Worm (Caenorhabditis elegans): ENCODE measurements around the gene ccf-1.

Gene ccf-1

ce11 chrIII:11951111-11951510 is 31.1 kb upstream of the ccf-1 start:
- no peak for TF ChIP-seq rbr-2 (tag; optimal IDR thresholded peaks at IDR 0.05)
- TF ChIP-seq set-16 (GFP tag; IDR thresholded peaks at IDR 0.05): peak; percentile 92
- no peak for TF ChIP-seq zfp-2 (tag; optimal IDR thresholded peaks at IDR 0.05)
- TF ChIP-seq nhr-10 (tag; optimal IDR thresholded peaks at IDR 0.05): no peak
- TF ChIP-seq madf-9 (GFP tag; conservative IDR thresholded peaks at IDR 0.05): no peak
- TF ChIP-seq F26F4.8 (GFP tag; conservative IDR thresholded peaks at IDR 0.05): no peak
- TF ChIP-seq snpc-1.2 (GFP tag; IDR thresholded peaks at IDR 0.05): no peak
- TF ChIP-seq ZK337.2 (GFP tag; IDR thresholded peaks at IDR 0.05): no peak
- no peak for TF ChIP-seq hif-1 (tag; optimal IDR thresholded peaks at IDR 0.05)

- TF ChIP-seq egl-43 (GFP tag; IDR thresholded peaks at IDR 0.05) (no peak), daf-16 (GFP tag; optimal IDR thresholded peaks at IDR 0.05) (no peak), daf-16 (tag; optimal IDR thresholded peaks at IDR 0.05) (peak; percentile 79), unc-62 (GFP tag; optimal IDR thresholded peaks at IDR 0.05 in 1 of 2) (peak in 1 of 2 experiments; percentile 62), unc-62 (tag; optimal IDR thresholded peaks at IDR 0.05) (no peak), daf-19 (GFP tag; conservative IDR thresholded peaks at IDR 0.05) (no peak), zag-1 (tag; optimal IDR thresholded peaks at IDR 0.05) (no peak), pqm-1 (tag; optimal IDR thresholded peaks at IDR 0.05) (peak; percentile 61), nhr-28 (tag; optimal IDR thresholded peaks at IDR 0.05) (peak; percentile 57), hlh-11 (tag; optimal IDR thresholded peaks at IDR 0.05) (peak; percentile 1), F37D6.2 (tag; optimal IDR thresholded peaks at IDR 0.05) (no peak), snpc-4 (tag; optimal IDR thresholded peaks at IDR 0.05) (no peak), duxl-1 (tag; optimal IDR thresholded peaks at IDR 0.05; ENCODE audit: poor library complexity) (no peak)
These were observed 29.3 kb upstream of the ccf-1 start for ce11 chrIII:11949276-11949879.

- TF ChIP-seq daf-16 (GFP tag; optimal IDR thresholded peaks at IDR 0.05): no peak
- TF ChIP-seq daf-16 (tag; optimal IDR thresholded peaks at IDR 0.05): peak; percentile 26
- no peak for TF ChIP-seq mep-1 (tag; optimal IDR thresholded peaks at IDR 0.05)
- peak; percentile 61 for TF ChIP-seq nhr-28 (tag; optimal IDR thresholded peaks at IDR 0.05)
These were observed 28.4 kb upstream of the ccf-1 start for ce11 chrIII:11948437-11948836.

ce11 chrIII:11947527-11947926 is 27.5 kb upstream of the ccf-1 start:
- peak; percentile 39; the same call in 1 of the 2 replicates for TF ChIP-seq dmd-6 (GFP tag; IDR thresholded peaks at IDR 0.05)
- TF ChIP-seq dve-1 (tag; optimal IDR thresholded peaks at IDR 0.05; ENCODE audit: insufficient read depth): peak; percentile 61
- TF ChIP-seq dpl-1 (GFP tag; optimal IDR thresholded peaks at IDR 0.05): no peak
- TF ChIP-seq hlh-11 (tag; optimal IDR thresholded peaks at IDR 0.05): peak; percentile 62
- TF ChIP-seq lin-29 (GFP tag; IDR thresholded peaks at IDR 0.05): no peak
- TF ChIP-seq nhr-6 (tag; optimal IDR thresholded peaks at IDR 0.05): peak; percentile 69
- no peak for TF ChIP-seq ces-1 (GFP tag; optimal IDR thresholded peaks at IDR 0.05)
- TF ChIP-seq pha-4 (GFP tag; IDR thresholded peaks at IDR 0.05): no peak
- TF ChIP-seq pha-4 (tag; optimal IDR thresholded peaks at IDR 0.05): peak; percentile 60
- 0 out of 2 replicates have a peak, but pooled peaks have one; percentile 33 for TF ChIP-seq php-3 (GFP tag; IDR thresholded peaks at IDR 0.05)
- TF ChIP-seq mxl-3 (GFP tag; optimal IDR thresholded peaks at IDR 0.05): no peak
- no peak for TF ChIP-seq daf-16 (GFP tag; optimal IDR thresholded peaks at IDR 0.05)
- peak; percentile 64 for TF ChIP-seq daf-16 (tag; optimal IDR thresholded peaks at IDR 0.05)
- peak; percentile 58 for TF ChIP-seq pqm-1 (tag; optimal IDR thresholded peaks at IDR 0.05)
- peak in 1 of 2 experiments; percentile 22 for TF ChIP-seq lsy-2 (tag; optimal IDR thresholded peaks at IDR 0.05)
- peak; percentile 87 for TF ChIP-seq nhr-28 (tag; optimal IDR thresholded peaks at IDR 0.05)
- TF ChIP-seq ceh-62 (tag; optimal IDR thresholded peaks at IDR 0.05): no peak
- TF ChIP-seq mes-2 (tag; optimal IDR thresholded peaks at IDR 0.05; ENCODE audit: poor library complexity, severe bottlenecking): peak; percentile 61
- peak; percentile 54 for TF ChIP-seq mep-1 (tag; optimal IDR thresholded peaks at IDR 0.05)
- no peak for TF ChIP-seq egl-43 (GFP tag; IDR thresholded peaks at IDR 0.05)
- TF ChIP-seq lin-13 (GFP tag; optimal IDR thresholded peaks at IDR 0.05): peak; percentile 5

Data from whole organism, L4 larva.